Worm (Caenorhabditis elegans): Measurements from ENCODE around the gene F54D1.6.

DNA sequence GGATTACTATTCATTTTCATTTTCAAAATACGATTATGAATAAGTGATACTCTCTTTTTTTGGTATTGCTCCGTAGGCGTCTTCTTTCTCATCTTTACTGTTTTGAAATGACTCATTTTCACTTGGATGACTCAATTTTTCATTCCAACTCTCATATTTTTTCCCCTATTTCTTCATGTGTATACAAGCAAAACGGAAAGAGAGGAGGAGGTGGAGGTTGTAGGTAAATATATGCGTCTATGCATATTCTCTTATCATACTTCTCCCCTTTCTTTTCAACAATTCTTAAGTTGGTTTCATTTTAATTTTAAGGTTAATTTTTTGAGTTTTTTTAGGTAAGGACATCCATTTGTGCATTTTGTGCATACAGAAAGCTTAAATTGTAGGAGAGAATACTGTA lies 1.5 kb upstream of the F54D1.6 start:
- TF ChIP-seq snpc-4 (tag; optimal IDR thresholded peaks at IDR 0.05) (no peak), sem-2 (GFP tag; optimal IDR thresholded peaks at IDR 0.05) (no peak), nhr-12 (tag; optimal IDR thresholded peaks at IDR 0.05) (no peak), nhr-237 (tag; optimal IDR thresholded peaks at IDR 0.05) (no peak), elt-1 (tag; optimal IDR thresholded peaks at IDR 0.05; ENCODE audit: borderline replicate concordance, insufficient read depth) (no peak), blmp-1 (tag; optimal IDR thresholded peaks at IDR 0.05) (no peak), ztf-11 (tag; optimal IDR thresholded peaks at IDR 0.05) (no peak)
